Fruit fly (Drosophila melanogaster) whole organism, embryonic: Measurements from ENCODE around the gene CG31099.

Source experiments
- CG10543 ChIP-seq: fragments of 200-800 bp; sonication (Bioruptor generic); optimal IDR thresholded peaks from 3 replicates; lab custom pipeline; 2017; ENCODE audit warnings: missing biosample characterization, mild to moderate bottlenecking, missing genetic modification characterization, moderate library complexity
- CG11504 ChIP-seq: fragments of 200-800 bp; sonication (Bioruptor generic); optimal IDR thresholded peaks from 3 replicates; lab custom pipeline; 2019; ENCODE audit warnings: missing biosample characterization, mild to moderate bottlenecking, missing genetic modification characterization, moderate library complexity
- CG11723 ChIP-seq: fragments of 200-800 bp; sonication (Bioruptor generic); optimal IDR thresholded peaks from 2 replicates; lab custom pipeline; 2017; ENCODE audit warnings: missing biosample characterization, mild to moderate bottlenecking, missing genetic modification characterization
- CG12104 ChIP-seq: fragments of 200-800 bp; sonication (Bioruptor generic); optimal IDR thresholded peaks from 3 replicates; lab custom pipeline; 2016; ENCODE audit warnings: missing biosample characterization, missing genetic modification characterization
- CG12236 ChIP-seq: fragments of 200-800 bp; sonication (Bioruptor generic); optimal IDR thresholded peaks from 2 replicates; lab custom pipeline; 2016; ENCODE audit warnings: missing biosample characterization, missing genetic modification characterization
- CG14014 ChIP-seq: fragments of 200-800 bp; sonication (Bioruptor generic); IDR thresholded peaks from 2 replicates; pipeline ENCODE4 v1.3.6; 2022; ENCODE audit warnings: missing biosample characterization, missing genetic modification characterization
- CG14860 ChIP-seq: fragments of 200-800 bp; sonication (Bioruptor generic); IDR thresholded peaks from 3 replicates; pipeline ENCODE4 v1.3.6; 2022; ENCODE audit warnings: missing biosample characterization, missing genetic modification characterization; ENCODE audit not compliant: partially characterized antibody
- CG15073 ChIP-seq: fragments of 200-800 bp; sonication (Bioruptor generic); optimal IDR thresholded peaks from 2 replicates; lab custom pipeline; 2016; ENCODE audit warnings: missing biosample characterization, missing genetic modification characterization
- CG15514 ChIP-seq: fragments of 200-800 bp; sonication (Bioruptor generic); optimal IDR thresholded peaks from 3 replicates; lab custom pipeline; 2017; ENCODE audit warnings: missing biosample characterization, missing genetic modification characterization, mild to moderate bottlenecking, moderate library complexity, missing genetic modification reagents
- CG1647 ChIP-seq: fragments of 200-800 bp; sonication (Bioruptor generic); optimal IDR thresholded peaks from 3 replicates; lab custom pipeline; 2016; ENCODE audit warnings: missing biosample characterization, missing genetic modification characterization
- CG17912 ChIP-seq: fragments of 200-800 bp; sonication (Bioruptor generic); optimal IDR thresholded peaks from 2 replicates; lab custom pipeline; 2018; ENCODE audit warnings: missing biosample characterization, mild to moderate bottlenecking, missing genetic modification characterization
- CG1832 ChIP-seq: fragments of 200-800 bp; sonication (Bioruptor generic); optimal IDR thresholded peaks from 2 replicates; lab custom pipeline; 2017; ENCODE audit warnings: missing biosample characterization, mild to moderate bottlenecking, missing genetic modification characterization, inconsistent platforms
- CG2120 ChIP-seq: fragments of 200-800 bp; sonication (Bioruptor generic); optimal IDR thresholded peaks from 3 replicates; lab custom pipeline; 2016; ENCODE audit warnings: missing biosample characterization, missing genetic modification characterization
- CG3726 ChIP-seq: fragments of 200-800 bp; sonication (Bioruptor generic); IDR thresholded peaks from 3 replicates; pipeline ENCODE4, ENCODE4 v1.3.6; 2022; ENCODE audit warnings: missing biosample characterization, missing genetic modification characterization
- CG43689 ChIP-seq: fragments of 200-800 bp; sonication (Bioruptor generic); IDR thresholded peaks from 2 replicates; pipeline ENCODE4 v1.3.6; 2022; ENCODE audit warnings: missing biosample characterization, missing genetic modification characterization
- CG6813 ChIP-seq: fragments of 200-800 bp; sonication (Bioruptor generic); optimal IDR thresholded peaks from 2 replicates; lab custom pipeline; 2017; ENCODE audit warnings: missing biosample characterization, missing genetic modification characterization, mild to moderate bottlenecking, moderate library complexity, missing genetic modification reagents
- CG7372 ChIP-seq: fragments of 200-800 bp; sonication (Bioruptor generic); IDR thresholded peaks from 2 replicates; pipeline ENCODE4 v1.3.6; 2022; ENCODE audit warnings: missing biosample characterization, missing genetic modification characterization
- CG8089 ChIP-seq: fragments of 200-800 bp; sonication (Bioruptor generic); optimal IDR thresholded peaks from 3 replicates; lab custom pipeline; 2016; ENCODE audit warnings: missing biosample characterization, missing genetic modification characterization
- D ChIP-seq, 2 experiments: fragments of 200-800 bp in 1 of 2; fragments of >200 bp in 1 of 2; sonication (Bioruptor generic) in 1 of 2; optimal IDR thresholded peaks; 2 replicates in 1 of 2; 3 replicates in 1 of 2; lab custom pipeline; 2017; ENCODE audit warnings: mild to moderate bottlenecking in 1 of 2, missing biosample characterization in 1 of 2, missing genetic modification characterization in 1 of 2, missing genetic modification reagents in 1 of 2
- Dbx ChIP-seq: fragments of 200-800 bp; sonication (Bioruptor generic); IDR thresholded peaks from 3 replicates; pipeline ENCODE4 v1.3.6; 2022; ENCODE audit warnings: missing biosample characterization, missing genetic modification characterization
- Deaf1 ChIP-seq: fragments of 200-800 bp; optimal IDR thresholded peaks from 3 replicates; lab custom pipeline; 2019; ENCODE audit warnings: missing biosample characterization, mild to moderate bottlenecking, missing genetic modification characterization, moderate library complexity
- Fer2 ChIP-seq: fragments of 200-800 bp; sonication (Bioruptor generic); optimal IDR thresholded peaks from 2 replicates; lab custom pipeline; 2018; ENCODE audit warnings: missing biosample characterization, mild to moderate bottlenecking, missing genetic modification characterization, moderate library complexity
- HmgZ ChIP-seq: fragments of 200-800 bp; sonication (Bioruptor generic); optimal IDR thresholded peaks from 2 replicates; lab custom pipeline; 2018; ENCODE audit warnings: missing biosample characterization, mild to moderate bottlenecking, missing genetic modification characterization
- Hr39 ChIP-seq: fragments of >200 bp; optimal IDR thresholded peaks from 2 replicates; lab custom pipeline; 2017
- MTF-1 ChIP-seq: fragments of 200-800 bp; sonication (Bioruptor generic); optimal IDR thresholded peaks from 2 replicates; lab custom pipeline; 2018; ENCODE audit warnings: missing biosample characterization, mild to moderate bottlenecking, missing genetic modification characterization, borderline replicate concordance
- Nf-YB ChIP-seq: fragments of 200-800 bp; sonication (Bioruptor generic); optimal IDR thresholded peaks from 3 replicates; lab custom pipeline; 2019; ENCODE audit warnings: missing biosample characterization, mild to moderate bottlenecking, missing genetic modification characterization, moderate library complexity
- Nf-YC ChIP-seq: fragments of 200-800 bp; optimal IDR thresholded peaks from 3 replicates; lab custom pipeline; 2019; ENCODE audit warnings: missing biosample characterization, mild to moderate bottlenecking, missing genetic modification characterization, moderate library complexity
- Ssrp ChIP-seq: fragments of 200-800 bp; sonication (Bioruptor generic); optimal IDR thresholded peaks from 2 replicates; lab custom pipeline; 2018; ENCODE audit warnings: missing biosample characterization, mild to moderate bottlenecking, missing genetic modification characterization, moderate library complexity
- TFAM ChIP-seq: fragments of 200-800 bp; sonication (Bioruptor generic); optimal IDR thresholded peaks from 2 replicates; lab custom pipeline; 2017; ENCODE audit warnings: missing biosample characterization, missing genetic modification characterization, inconsistent platforms
- Tbp ChIP-seq: fragments of >200 bp; optimal IDR thresholded peaks from 2 replicates; lab custom pipeline; 2018; ENCODE audit warnings: missing biosample characterization, missing genetic modification characterization
- bcd ChIP-seq: fragments of 200-800 bp; sonication (Bioruptor generic); optimal IDR thresholded peaks from 2 replicates; lab custom pipeline; 2017; ENCODE audit warnings: missing biosample characterization, mild to moderate bottlenecking, missing genetic modification characterization
- da ChIP-seq: fragments of 200-800 bp; sonication (Bioruptor generic); optimal IDR thresholded peaks from 2 replicates; lab custom pipeline; 2016; ENCODE audit warnings: missing biosample characterization, missing genetic modification characterization
- dati ChIP-seq: fragments of 200-800 bp; sonication (Bioruptor generic); IDR thresholded peaks from 2 replicates; pipeline ENCODE4 v1.3.6; 2022; ENCODE audit warnings: missing biosample characterization, missing genetic modification characterization
- en ChIP-seq: fragments of 200-800 bp; sonication (Bioruptor generic); optimal IDR thresholded peaks from 2 replicates; lab custom pipeline; 2016; ENCODE audit warnings: missing biosample characterization, missing genetic modification characterization
- fu2 ChIP-seq: fragments of 200-800 bp; sonication (Bioruptor generic); optimal IDR thresholded peaks from 2 replicates; lab custom pipeline; 2016; ENCODE audit warnings: missing biosample characterization, missing genetic modification characterization
- gcm2 ChIP-seq: fragments of 200-800 bp; sonication (Bioruptor generic); optimal IDR thresholded peaks from 2 replicates; lab custom pipeline; 2016; ENCODE audit warnings: missing biosample characterization, missing genetic modification characterization
- grau ChIP-seq: fragments of 200-800 bp; optimal IDR thresholded peaks from 3 replicates; lab custom pipeline; 2019; ENCODE audit warnings: missing biosample characterization, mild to moderate bottlenecking, missing genetic modification characterization, moderate library complexity
- hbn ChIP-seq: fragments of 200-800 bp; sonication (Bioruptor generic); IDR thresholded peaks from 2 replicates; pipeline ENCODE4 v1.3.6; 2022; ENCODE audit warnings: missing biosample characterization, missing genetic modification characterization; ENCODE audit not compliant: partially characterized antibody
- hth ChIP-seq: fragments of >200 bp; optimal IDR thresholded peaks from 2 replicates; lab custom pipeline; 2017; ENCODE audit warnings: inconsistent platforms
- kah ChIP-seq: fragments of 200-800 bp; sonication (Bioruptor generic); optimal IDR thresholded peaks from 2 replicates; lab custom pipeline; 2018; ENCODE audit warnings: missing biosample characterization, mild to moderate bottlenecking, missing genetic modification characterization
- knrl ChIP-seq: fragments of 200-800 bp; sonication (Bioruptor generic); IDR thresholded peaks from 3 replicates; pipeline ENCODE4 v1.3.6; 2022; ENCODE audit warnings: missing biosample characterization, missing genetic modification characterization; ENCODE audit not compliant: partially characterized antibody
- lbe ChIP-seq: fragments of 200-800 bp; sonication (Bioruptor generic); optimal IDR thresholded peaks from 2 replicates; lab custom pipeline; 2016; ENCODE audit warnings: missing biosample characterization, mild to moderate bottlenecking, missing genetic modification characterization
- lilli ChIP-seq: fragments of 200-800 bp; sonication (Bioruptor generic); optimal IDR thresholded peaks from 3 replicates; lab custom pipeline; 2016; ENCODE audit warnings: missing biosample characterization, missing genetic modification characterization
- lmd ChIP-seq: fragments of 200-800 bp; sonication (Bioruptor generic); IDR thresholded peaks from 2 replicates; pipeline ENCODE4 v1.3.6; 2022; ENCODE audit warnings: missing biosample characterization, missing genetic modification characterization
- maf-S ChIP-seq: fragments of 200-800 bp; sonication (Bioruptor generic); optimal IDR thresholded peaks from 2 replicates; lab custom pipeline; 2016; ENCODE audit warnings: missing biosample characterization, missing genetic modification characterization
- nmo ChIP-seq: fragments of 200-800 bp; sonication (Bioruptor generic); optimal IDR thresholded peaks from 2 replicates; lab custom pipeline; 2018; ENCODE audit warnings: missing biosample characterization, mild to moderate bottlenecking, missing genetic modification characterization, moderate library complexity
- nom ChIP-seq: fragments of 200-800 bp; sonication (Bioruptor generic); optimal IDR thresholded peaks from 2 replicates; lab custom pipeline; 2017; ENCODE audit warnings: missing biosample characterization, missing genetic modification characterization, mild to moderate bottlenecking, moderate library complexity, missing genetic modification reagents
- odd ChIP-seq: fragments of 200-800 bp; sonication (Bioruptor generic); optimal IDR thresholded peaks from 2 replicates; lab custom pipeline; 2017; ENCODE audit warnings: missing biosample characterization, mild to moderate bottlenecking, missing genetic modification characterization
- peb ChIP-seq: fragments of 200-800 bp; sonication (Bioruptor generic); IDR thresholded peaks from 2 replicates; pipeline ENCODE4 v1.3.6; 2022; ENCODE audit warnings: missing biosample characterization, missing genetic modification characterization
- phol ChIP-seq: fragments of 200-800 bp; sonication (Bioruptor generic); optimal IDR thresholded peaks from 3 replicates; lab custom pipeline; 2018; ENCODE audit warnings: missing biosample characterization, mild to moderate bottlenecking, missing genetic modification characterization, moderate library complexity
- yki ChIP-seq: fragments of >200 bp; optimal IDR thresholded peaks from 3 replicates; lab custom pipeline; 2018
- zen2 ChIP-seq: fragments of 200-800 bp; sonication (Bioruptor generic); IDR thresholded peaks from 3 replicates; pipeline ENCODE4 v1.3.6; 2022; ENCODE audit warnings: missing biosample characterization, missing genetic modification characterization; ENCODE audit not compliant: partially characterized antibody

Gene CG31099

dm6 chr3R:25275276-25275675, 35.5 kb downstream of the CG31099 start (continued):
- TF ChIP-seq CG11723 (GFP tag; lab: Kevin White, UChicago) (no peak), CG12104 (GFP tag; lab: Kevin White, UChicago) (peak; percentile 35), lmd (GFP tag; lab: Robert Waterston, UW) (no peak), Dbx (GFP tag; lab: Robert Waterston, UW) (no peak), zen2 (GFP tag; lab: Robert Waterston, UW) (no peak), peb (GFP tag; lab: Robert Waterston, UW) (no peak), gcm2 (GFP tag; lab: Kevin White, UChicago) (no peak), Nf-YC (tag; lab: Kevin White, UChicago) (peak; percentile 32), CG43689 (GFP tag; lab: Robert Waterston, UW) (no peak), da (GFP tag; lab: Kevin White, UChicago) (no peak), D (optimal IDR thresholded peaks at IDR 0.05; lab: Kevin White, UChicago) (no peak), D (GFP tag; optimal IDR thresholded peaks at IDR 0.05; lab: Kevin White, UChicago) (no peak), Hr39 (no peak), en (GFP tag; lab: Kevin White, UChicago) (no peak), CG6813 (GFP tag; lab: Kevin White, UChicago) (peak; percentile 25), lilli (no peak), dati (GFP tag; lab: Robert Waterston, UW) (no peak), CG14014 (GFP tag; lab: Robert Waterston, UW) (peak; percentile 37; the same call in 1 of the 2 replicates), TFAM (GFP tag; lab: Kevin White, UChicago) (no peak), kah (GFP tag; lab: Kevin White, UChicago) (no peak), nmo (no peak), CG1832 (GFP tag; lab: Kevin White, UChicago) (no peak), CG11504 (tag; lab: Kevin White, UChicago) (no peak), Fer2 (tag; lab: Kevin White, UChicago) (no peak), Nf-YB (GFP tag; lab: Kevin White, UChicago) (no peak), MTF-1 (GFP tag; lab: Kevin White, UChicago) (peak; percentile 6), HmgZ (peak; percentile 46), CG12236 (no peak), CG8089 (GFP tag; lab: Kevin White, UChicago) (no peak), hth (lab: Kevin White, UChicago) (no peak), CG15514 (GFP tag; lab: Kevin White, UChicago) (peak; percentile 48), fu2 (no peak), hbn (GFP tag; lab: Robert Waterston, UW) (no peak), CG17912 (GFP tag; lab: Kevin White, UChicago) (no peak), CG2120 (GFP tag; lab: Kevin White, UChicago) (peak; percentile 29), CG3726 (GFP tag; lab: Robert Waterston, UW) (no peak), yki (lab: Kevin White, UChicago) (no peak), CG10543 (GFP tag; lab: Kevin White, UChicago) (peak; percentile 48), knrl (no peak), Deaf1 (tag; lab: Kevin White, UChicago) (no peak), bcd (GFP tag; lab: Kevin White, UChicago) (no peak), nom (GFP tag; lab: Kevin White, UChicago) (no peak), Tbp (no peak), CG15073 (no peak), phol (tag; lab: Kevin White, UChicago) (no peak), Ssrp (tag; lab: Kevin White, UChicago) (no peak), grau (tag; lab: Kevin White, UChicago) (peak; percentile 15), CG7372 (GFP tag; lab: Robert Waterston, UW) (peak; percentile 59), CG1647 (no peak), maf-S (GFP tag; lab: Kevin White, UChicago) (no peak), CG14860 (no peak), lbe (GFP tag; lab: Kevin White, UChicago) (no peak), odd (GFP tag; lab: Kevin White, UChicago) (peak; percentile 61)
